Worm (Caenorhabditis elegans) whole organism, L2 larva: Measurements from ENCODE around the gene sra-38.

Experiments used
- C34F6.9 ChIP-seq: fragments of 150-350 bp; optimal IDR thresholded peaks from 2 replicates; lab custom pipeline; 2014; ENCODE audit warnings: missing biosample characterization, missing genetic modification characterization
- F13H6.1 ChIP-seq: sonication (generic microtip); optimal IDR thresholded peaks from 2 replicates; lab custom pipeline; 2016; ENCODE audit warnings: missing genetic modification characterization, missing compliant biosample characterization
- R02D3.7 ChIP-seq: fragments of 150-350 bp; optimal IDR thresholded peaks from 2 replicates; lab custom pipeline; 2014; ENCODE audit warnings: missing biosample characterization, missing genetic modification characterization
- alr-1 ChIP-seq: fragments of 150-350 bp; optimal IDR thresholded peaks from 2 replicates; lab custom pipeline; 2014; ENCODE audit warnings: missing biosample characterization, missing genetic modification characterization
- ama-1 ChIP-seq: fragments of 150-350 bp; optimal IDR thresholded peaks from 2 replicates; lab custom pipeline; 2018; ENCODE audit warnings: inconsistent platforms
- blmp-1 ChIP-seq: sonication (generic microtip); optimal IDR thresholded peaks from 2 replicates; lab custom pipeline; 2017; ENCODE audit warnings: missing genetic modification characterization, mild to moderate bottlenecking, missing compliant biosample characterization, antibody characterized with exemption, moderate library complexity; ENCODE audit not compliant: insufficient read depth
- ceh-82 ChIP-seq: fragments of 150-350 bp; optimal IDR thresholded peaks from 2 replicates; lab custom pipeline; 2014; ENCODE audit warnings: missing biosample characterization, missing genetic modification characterization
- dmd-4 ChIP-seq: sonication (generic microtip); optimal IDR thresholded peaks from 2 replicates; lab custom pipeline; 2017; ENCODE audit warnings: missing biosample characterization, missing genetic modification characterization
- egl-27 ChIP-seq: sonication (generic microtip); optimal IDR thresholded peaks from 3 replicates; lab custom pipeline; 2017; ENCODE audit warnings: missing biosample characterization, missing genetic modification reagents, missing genetic modification characterization
- elt-3 ChIP-seq: sonication (generic microtip); optimal IDR thresholded peaks from 2 replicates; lab custom pipeline; 2017; ENCODE audit warnings: missing biosample characterization, missing genetic modification characterization
- fos-1 ChIP-seq: fragments of 150-350 bp; optimal IDR thresholded peaks from 2 replicates; lab custom pipeline; 2014; ENCODE audit warnings: missing biosample characterization, missing genetic modification characterization
- gmeb-1 ChIP-seq: fragments of 150-350 bp; optimal IDR thresholded peaks from 2 replicates; lab custom pipeline; 2014; ENCODE audit warnings: missing biosample characterization, missing genetic modification characterization
- lin-13 ChIP-seq: fragments of 150-350 bp; optimal IDR thresholded peaks from 2 replicates; lab custom pipeline; 2014; ENCODE audit warnings: missing biosample characterization, missing genetic modification reagents, missing genetic modification characterization
- lin-39 ChIP-seq: fragments of 150-350 bp; optimal IDR thresholded peaks from 2 replicates; lab custom pipeline; 2014; ENCODE audit warnings: missing biosample characterization, missing genetic modification reagents, missing genetic modification characterization
- mab-5 ChIP-seq: fragments of 150-350 bp; optimal IDR thresholded peaks from 2 replicates; lab custom pipeline; 2014; ENCODE audit warnings: missing biosample characterization, missing genetic modification characterization
- nhr-11 ChIP-seq: fragments of 150-350 bp; optimal IDR thresholded peaks from 2 replicates; lab custom pipeline; 2014; ENCODE audit warnings: missing biosample characterization, missing genetic modification characterization
- nhr-129 ChIP-seq: fragments of 150-350 bp; optimal IDR thresholded peaks from 2 replicates; lab custom pipeline; 2014; ENCODE audit warnings: missing biosample characterization, missing genetic modification characterization
- nhr-21 ChIP-seq: fragments of 150-350 bp; optimal IDR thresholded peaks from 2 replicates; lab custom pipeline; 2014; ENCODE audit warnings: missing biosample characterization, missing genetic modification characterization
- nhr-23 ChIP-seq: fragments of 150-350 bp; optimal IDR thresholded peaks from 2 replicates; lab custom pipeline; 2014; ENCODE audit warnings: missing biosample characterization, missing genetic modification reagents, missing genetic modification characterization
- nhr-77 ChIP-seq: fragments of 150-350 bp; optimal IDR thresholded peaks from 2 replicates; lab custom pipeline; 2014; ENCODE audit warnings: missing biosample characterization, missing genetic modification characterization
- peb-1 ChIP-seq: fragments of 150-350 bp; optimal IDR thresholded peaks from 2 replicates; lab custom pipeline; 2014; ENCODE audit warnings: missing biosample characterization, missing genetic modification characterization
- sem-4 ChIP-seq: fragments of 150-350 bp; optimal IDR thresholded peaks from 2 replicates; lab custom pipeline; 2014; ENCODE audit warnings: missing biosample characterization, missing genetic modification reagents, missing genetic modification characterization
- sma-9 ChIP-seq, 2 experiments: fragments of 150-350 bp in 1 of 2; sonication (generic microtip) in 1 of 2; optimal IDR thresholded peaks; 2 replicates each; lab custom pipeline; 2014 to 2016; ENCODE audit warnings: missing genetic modification characterization in 2 of 2, mild to moderate bottlenecking in 1 of 2, missing biosample characterization in 1 of 2, missing compliant biosample characterization in 1 of 2, missing genetic modification reagents in 1 of 2, moderate library complexity in 1 of 2
- unc-39 ChIP-seq: fragments of 150-350 bp; optimal IDR thresholded peaks from 2 replicates; lab custom pipeline; 2014; ENCODE audit warnings: missing biosample characterization, missing genetic modification characterization
- unc-55 ChIP-seq: fragments of 150-350 bp; sonication (generic microtip); optimal IDR thresholded peaks from 3 replicates; lab custom pipeline; 2014; ENCODE audit warnings: missing biosample characterization, missing genetic modification reagents, missing genetic modification characterization
- unc-62 ChIP-seq: fragments of 150-350 bp; optimal IDR thresholded peaks from 2 replicates; lab custom pipeline; 2014; ENCODE audit warnings: missing biosample characterization, missing genetic modification reagents, missing genetic modification characterization
- ztf-1 ChIP-seq: fragments of 200-800 bp; sonication (Bioruptor generic); conservative IDR thresholded peaks from 2 replicates; pipeline ENCODE4 v1.3.6; 2022; ENCODE audit warnings: missing genetic modification characterization, missing compliant biosample characterization
- ztf-11 ChIP-seq: sonication (generic microtip); optimal IDR thresholded peaks from 2 replicates; lab custom pipeline; 2017; ENCODE audit warnings: missing biosample characterization, missing genetic modification characterization

sra-38 gene

DNA sequence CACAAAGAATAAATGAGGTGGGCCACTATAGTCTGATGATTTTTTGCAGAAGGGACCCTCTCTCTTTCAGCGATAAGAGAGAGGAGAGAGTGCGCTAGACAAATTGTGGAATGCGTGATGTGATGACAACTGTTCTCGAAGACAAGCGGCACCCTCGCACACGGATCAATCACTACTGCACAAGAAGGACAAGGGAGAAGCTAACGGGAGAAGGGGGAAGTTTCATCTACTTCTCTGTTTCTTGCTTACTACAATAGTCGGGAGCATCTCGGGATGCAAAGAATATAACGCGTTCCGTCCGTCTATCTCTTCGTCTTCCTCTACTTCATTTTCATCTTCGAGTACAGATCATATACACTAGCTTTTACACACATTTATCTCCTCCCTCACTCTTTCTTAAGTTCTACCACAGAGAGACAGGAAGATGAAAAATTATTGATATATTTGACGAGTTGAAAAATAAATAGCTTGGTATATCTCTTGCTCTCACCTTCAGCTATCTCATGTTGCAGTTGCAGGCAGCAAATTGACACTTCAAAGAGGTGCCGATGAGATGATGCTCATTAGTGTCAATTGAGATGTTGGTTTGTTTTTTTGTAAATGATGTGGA, 26.5 kb downstream of the sra-38 start:
- TF ChIP-seq nhr-129 (tag; lab: Kevin White, UChicago) (peak; percentile 40), mab-5 (peak; percentile 1), peb-1 (tag; lab: Kevin White, UChicago) (no peak), sem-4 (tag; lab: Kevin White, UChicago) (peak; percentile 9), unc-62 (no peak), elt-3 (tag; lab: Kevin White, UChicago) (no peak), C34F6.9 (tag; lab: Kevin White, UChicago) (peak; percentile 6), sma-9 (GFP tag; optimal IDR thresholded peaks at IDR 0.05; lab: Kevin White, UChicago) (peak; percentile 63), sma-9 (tag; optimal IDR thresholded peaks at IDR 0.05; lab: Kevin White, UChicago) (no peak), lin-39 (no peak), egl-27 (tag; lab: Kevin White, UChicago) (no peak), nhr-77 (tag; lab: Kevin White, UChicago) (no peak), nhr-11 (no peak), lin-13 (no peak), F13H6.1 (tag; lab: Kevin White, UChicago) (peak; percentile 80), alr-1 (no peak), blmp-1 (no peak), nhr-23 (tag; lab: Kevin White, UChicago) (no peak)

DNA sequence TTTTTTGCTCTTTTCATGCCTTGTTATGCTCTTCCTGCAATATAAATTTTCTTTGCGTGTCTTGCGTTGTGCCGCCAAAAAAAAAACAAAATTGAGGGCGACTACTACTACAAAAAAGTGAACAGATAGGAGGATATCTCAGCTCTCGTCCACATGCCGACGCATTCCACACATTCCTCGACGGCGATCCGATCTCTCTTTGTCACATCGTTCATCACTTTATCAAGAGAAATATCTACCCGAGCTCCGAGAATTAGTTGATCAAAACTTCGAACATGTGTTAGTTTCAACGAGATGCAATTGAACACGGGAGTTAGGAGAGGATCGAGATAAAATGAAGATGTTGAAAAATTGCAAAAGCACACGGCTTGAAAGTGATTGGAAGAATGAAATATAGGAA, 28.8 kb downstream of the sra-38 start:
- peak; percentile 51 for TF ChIP-seq sma-9 (GFP tag; optimal IDR thresholded peaks at IDR 0.05; lab: Kevin White, UChicago)
- TF ChIP-seq sma-9 (tag; optimal IDR thresholded peaks at IDR 0.05; lab: Kevin White, UChicago): no peak
- TF ChIP-seq unc-39 (tag; lab: Kevin White, UChicago): no peak
- TF ChIP-seq, all 48 proteins: peak for 1

DNA sequence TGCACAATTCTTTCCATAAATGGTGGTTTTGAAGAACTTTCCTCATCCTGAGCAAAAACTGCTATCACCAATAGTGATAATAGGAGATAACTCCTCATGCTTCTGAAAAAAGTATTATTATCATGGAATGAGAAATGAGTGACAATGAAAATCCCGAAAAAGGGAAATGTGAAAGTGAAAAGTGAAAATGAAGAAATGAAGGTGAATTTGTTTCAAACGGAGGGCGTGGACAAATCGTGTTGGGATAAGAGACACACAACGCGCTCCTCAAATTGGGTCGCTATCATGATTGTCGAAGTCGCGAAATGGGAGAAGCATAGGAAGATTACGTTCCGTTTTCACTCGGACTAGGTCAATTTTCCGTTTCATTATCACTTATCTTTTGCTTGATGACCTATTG, 35.8 kb downstream of the sra-38 start, which contains the start of gene M03B6.3:
Gene M03B6.3, minus strand, starts transcription at position 102 of the 400 bp plus-strand sequence.
- TF ChIP-seq unc-39 (tag; lab: Kevin White, UChicago) (no peak), blmp-1 (peak; percentile 6)
- TF ChIP-seq, all 48 proteins: peak for 1

DNA sequence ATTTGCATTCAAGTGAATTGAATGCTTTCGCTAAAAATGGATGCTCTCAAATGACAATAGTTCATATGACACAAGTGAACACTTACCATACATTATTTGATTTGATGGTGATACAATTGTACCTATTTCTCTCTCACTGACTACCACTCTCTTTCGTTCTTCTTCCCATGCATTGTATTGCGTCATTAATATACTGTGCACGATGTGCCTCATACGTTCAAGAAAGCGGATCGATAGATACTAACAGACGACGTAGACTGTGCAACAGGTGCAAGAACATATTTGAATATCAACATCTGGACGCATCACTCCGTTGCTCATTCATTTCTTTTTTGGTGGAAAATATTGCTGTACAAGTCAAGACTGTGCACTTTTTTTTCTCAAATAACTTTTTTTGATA, 41.3 kb downstream of the sra-38 start, which contains the start of gene M03B6.4:
Gene M03B6.4, plus strand, starts transcription at position 149 of the 400 bp plus-strand sequence.
- no peak for TF ChIP-seq ceh-82
- peak; percentile 44 for TF ChIP-seq nhr-129 (tag; lab: Kevin White, UChicago)
- no peak for TF ChIP-seq nhr-11

DNA sequence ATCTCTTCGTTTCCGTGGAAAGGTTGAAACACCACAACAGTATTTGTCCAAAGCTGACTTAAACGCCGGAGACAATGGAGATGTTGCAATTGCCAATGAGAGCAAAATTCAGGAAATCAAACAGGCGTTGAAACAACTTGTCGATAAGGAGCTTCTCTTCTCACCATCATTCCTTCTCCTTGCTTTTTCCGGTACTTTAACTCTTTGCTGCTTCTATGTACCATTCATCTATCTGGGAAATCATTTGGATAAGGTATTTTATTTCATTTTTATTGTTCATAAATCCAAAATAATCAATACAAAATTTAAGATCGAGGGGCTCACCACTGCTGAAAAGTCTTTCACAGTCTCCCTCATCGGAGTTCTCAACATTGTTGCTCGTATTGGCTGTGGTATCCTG, 44.0 kb downstream of the sra-38 start:
- no peak for TF ChIP-seq ztf-11 (tag; lab: Kevin White, UChicago)
- no peak for TF ChIP-seq sma-9 (GFP tag; optimal IDR thresholded peaks at IDR 0.05; lab: Kevin White, UChicago)
- no peak for TF ChIP-seq sma-9 (tag; optimal IDR thresholded peaks at IDR 0.05; lab: Kevin White, UChicago)
- no peak for TF ChIP-seq ztf-1
- TF ChIP-seq nhr-129 (tag; lab: Kevin White, UChicago): no peak
- TF ChIP-seq unc-55: no peak
- no peak for TF ChIP-seq nhr-21 (tag; lab: Kevin White, UChicago)
- TF ChIP-seq ama-1 (lab: Kevin White, UChicago): no peak

DNA sequence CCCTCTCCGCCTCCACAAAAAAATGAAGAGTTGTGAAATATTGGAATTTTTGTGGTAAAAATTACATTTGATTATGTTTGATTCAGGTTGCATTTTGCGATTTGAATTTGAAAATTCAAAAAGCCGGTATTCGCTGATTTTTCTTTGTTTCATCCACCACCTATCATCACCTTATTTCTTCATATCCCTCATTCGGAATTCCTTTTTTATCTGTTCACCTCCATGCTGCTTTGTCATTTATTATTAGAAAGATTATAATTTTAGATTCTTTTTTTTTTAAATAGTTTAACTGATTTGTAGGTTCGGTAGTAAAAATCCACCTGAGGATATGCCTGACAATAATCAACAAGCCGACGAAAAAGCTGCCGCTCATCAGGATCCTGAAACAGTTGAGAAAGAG, 47.3 kb downstream of the sra-38 start, which contains the start of gene mct-3:
Gene mct-3, plus strand, starts transcription at position 301 of the 400 bp plus-strand sequence.
- TF ChIP-seq alr-1 (no peak), C34F6.9 (tag; lab: Kevin White, UChicago) (no peak), dmd-4 (no peak), gmeb-1 (tag; lab: Kevin White, UChicago) (no peak), elt-3 (tag; lab: Kevin White, UChicago) (no peak), R02D3.7 (no peak)

DNA sequence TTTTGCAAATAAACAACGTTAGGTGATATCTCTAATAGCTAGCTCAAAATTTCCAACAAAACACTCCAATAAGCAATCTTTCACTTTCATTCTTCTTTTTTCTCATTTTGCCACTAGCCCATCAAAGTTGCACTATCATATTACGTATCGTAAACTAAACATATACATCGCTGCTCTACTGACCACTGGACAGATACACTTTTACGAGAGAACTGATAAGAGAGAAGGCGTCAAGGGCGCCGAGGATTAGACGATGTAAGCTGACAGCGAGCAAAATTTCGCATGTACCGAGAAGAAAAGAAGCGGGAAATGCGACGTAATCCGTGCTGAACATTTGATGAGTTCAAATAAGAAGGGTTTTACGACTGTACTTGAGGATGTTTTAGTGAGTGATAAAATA, 48.4 kb downstream of the sra-38 start:
- TF ChIP-seq fos-1 (tag; lab: Kevin White, UChicago) (peak; percentile 6), dmd-4 (no peak)
- TF ChIP-seq, all 48 proteins: peak for 1
